Worm (Caenorhabditis elegans) whole organism, L1 larva: ENCODE data around the gene amx-3.

Experiments used
- ama-1 ChIP-seq: fragments of 150-350 bp; optimal IDR thresholded peaks from 2 replicates; lab custom pipeline; 2014
- egl-13 ChIP-seq: sonication (generic microtip); optimal IDR thresholded peaks from 2 replicates; lab custom pipeline; 2016; ENCODE audit warnings: missing genotype, missing genetic modification reagents, missing genetic modification characterization, missing compliant biosample characterization
- elt-2 ChIP-seq: sonication (generic microtip); optimal IDR thresholded peaks from 2 replicates; lab custom pipeline; 2016; ENCODE audit warnings: missing genetic modification characterization, mild to moderate bottlenecking, inconsistent platforms, missing compliant biosample characterization, missing genetic modification reagents
- elt-3 ChIP-seq, 6 experiments: fragments of 150-350 bp in 1 of 6; sonication (generic microtip); optimal IDR thresholded peaks; 2 replicates each; lab custom pipeline; 2017 to 2018; ENCODE audit warnings: missing biosample characterization in 6 of 6, missing genetic modification characterization in 6 of 6, inconsistent platforms in 1 of 6
- ets-5 ChIP-seq: fragments of 200-800 bp; sonication (Bioruptor generic); IDR thresholded peaks from 2 replicates; pipeline ENCODE4 v1.3.6; 2022; ENCODE audit warnings: missing genetic modification characterization, missing compliant biosample characterization
- lin-39 ChIP-seq: fragments of 150-350 bp; optimal IDR thresholded peaks from 2 replicates; lab custom pipeline; 2014; ENCODE audit warnings: missing biosample characterization, missing genetic modification reagents, missing genetic modification characterization
- nhr-11 ChIP-seq: fragments of 150-350 bp; optimal IDR thresholded peaks from 2 replicates; lab custom pipeline; 2014; ENCODE audit warnings: missing biosample characterization, missing genetic modification characterization
- nhr-28 ChIP-seq: fragments of 150-350 bp; optimal IDR thresholded peaks from 2 replicates; lab custom pipeline; 2014; ENCODE audit warnings: missing biosample characterization, missing genetic modification characterization
- nhr-47 ChIP-seq: sonication (generic microtip); optimal IDR thresholded peaks from 2 replicates; lab custom pipeline; 2016; ENCODE audit warnings: mild to moderate bottlenecking, missing genetic modification characterization, moderate library complexity, missing compliant biosample characterization
- nhr-90 ChIP-seq: sonication (generic microtip); optimal IDR thresholded peaks from 2 replicates; lab custom pipeline; 2016; ENCODE audit warnings: mild to moderate bottlenecking, missing genetic modification characterization, missing compliant biosample characterization; ENCODE audit not compliant: poor library complexity
- ztf-4 ChIP-seq: fragments of 150-350 bp; optimal IDR thresholded peaks from 2 replicates; lab custom pipeline; 2014; ENCODE audit warnings: missing biosample characterization, missing genetic modification characterization

ce11 chrV:20873144-20873543, 30.4 kb downstream of the amx-3 start:
- TF ChIP-seq nhr-11 (tag; lab: Kevin White, UChicago): no peak
- no peak for TF ChIP-seq nhr-47 (tag; lab: Kevin White, UChicago)
- TF ChIP-seq nhr-90 (tag; lab: Kevin White, UChicago): no peak
- no peak for TF ChIP-seq ama-1 (lab: Kevin White, UChicago)
- no peak for TF ChIP-seq ztf-4 (tag; lab: Kevin White, UChicago)
- TF ChIP-seq nhr-28: no peak
- TF ChIP-seq egl-13 (tag; lab: Kevin White, UChicago): no peak
- no peak for TF ChIP-seq ets-5 (GFP tag; lab: Robert Waterston, UW)
- TF ChIP-seq elt-2: no peak
- no peak for TF ChIP-seq lin-39 (tag; lab: Kevin White, UChicago)
- no peak for TF ChIP-seq elt-3 (tag; optimal IDR thresholded peaks at IDR 0.05; lab: Kevin White, UChicago)
